Worm (Caenorhabditis elegans) whole organism, L1 larva: ENCODE results near the gene gst-20.

Source experiments
- C34B4.2 ChIP-seq: sonication (generic microtip); optimal IDR thresholded peaks from 2 replicates; lab custom pipeline; 2017; ENCODE audit warnings: mild to moderate bottlenecking, missing genetic modification characterization, missing compliant biosample characterization
- alr-1 ChIP-seq: fragments of 200-800 bp; sonication (Bioruptor generic); optimal IDR thresholded peaks from 2 replicates; lab custom pipeline; 2018; ENCODE audit warnings: borderline replicate concordance, mild to moderate bottlenecking, missing genetic modification characterization, missing compliant biosample characterization
- aly-2 ChIP-seq: fragments of 150-350 bp; optimal IDR thresholded peaks from 2 replicates; lab custom pipeline; 2014; ENCODE audit warnings: missing biosample characterization, missing genetic modification characterization
- blmp-1 ChIP-seq: fragments of 150-350 bp; optimal IDR thresholded peaks from 2 replicates; lab custom pipeline; 2014; ENCODE audit warnings: missing biosample characterization, missing genetic modification characterization
- ceh-8 ChIP-seq: fragments of 200-800 bp; sonication (Bioruptor generic); optimal IDR thresholded peaks from 2 replicates; lab custom pipeline; 2018; ENCODE audit warnings: mild to moderate bottlenecking, missing genetic modification characterization, moderate library complexity, missing compliant biosample characterization
- dsc-1 ChIP-seq: sonication (generic microtip); optimal IDR thresholded peaks from 2 replicates; lab custom pipeline; 2016; ENCODE audit warnings: mild to moderate bottlenecking, missing genetic modification characterization, missing compliant biosample characterization
- egl-27 ChIP-seq, 2 experiments: fragments of 150-350 bp in 1 of 2; sonication (generic microtip); optimal IDR thresholded peaks; 3 replicates each; lab custom pipeline; 2017 to 2018; ENCODE audit warnings: missing biosample characterization in 2 of 2, missing genetic modification characterization in 2 of 2, missing genetic modification reagents in 2 of 2
- ets-5 ChIP-seq: fragments of 200-800 bp; sonication (Bioruptor generic); IDR thresholded peaks from 2 replicates; pipeline ENCODE4 v1.3.6; 2022; ENCODE audit warnings: missing genetic modification characterization, missing compliant biosample characterization
- fkh-4 ChIP-seq: sonication (generic microtip); optimal IDR thresholded peaks from 2 replicates; lab custom pipeline; 2016; ENCODE audit warnings: missing compliant biosample characterization, missing genetic modification characterization, borderline replicate concordance
- hlh-4 ChIP-seq: sonication (generic microtip); optimal IDR thresholded peaks from 2 replicates; lab custom pipeline; 2016; ENCODE audit warnings: mild to moderate bottlenecking, missing genetic modification characterization, missing compliant biosample characterization
- lin-15B ChIP-seq: fragments of 150-350 bp; sonication (generic microtip); optimal IDR thresholded peaks from 3 replicates; lab custom pipeline; 2014; ENCODE audit warnings: missing biosample characterization, missing genetic modification characterization
- mep-1 ChIP-seq: fragments of 150-350 bp; optimal IDR thresholded peaks from 2 replicates; lab custom pipeline; 2014; ENCODE audit warnings: missing biosample characterization, missing genetic modification characterization
- nhr-47 ChIP-seq: sonication (generic microtip); optimal IDR thresholded peaks from 2 replicates; lab custom pipeline; 2016; ENCODE audit warnings: mild to moderate bottlenecking, missing genetic modification characterization, moderate library complexity, missing compliant biosample characterization
- nhr-71 ChIP-seq: sonication (generic microtip); optimal IDR thresholded peaks from 2 replicates; lab custom pipeline; 2016; ENCODE audit warnings: mild to moderate bottlenecking, missing genetic modification characterization, moderate library complexity, missing compliant biosample characterization
- skn-1 ChIP-seq: fragments of 150-350 bp; optimal IDR thresholded peaks from 2 replicates; lab custom pipeline; 2014; ENCODE audit warnings: missing biosample characterization, missing genetic modification characterization
- swsn-7 ChIP-seq: sonication (generic microtip); optimal IDR thresholded peaks from 2 replicates; lab custom pipeline; 2016; ENCODE audit warnings: missing genetic modification characterization, missing compliant biosample characterization
- unc-30 ChIP-seq: sonication (generic microtip); optimal IDR thresholded peaks from 2 replicates; lab custom pipeline; 2017; ENCODE audit warnings: missing biosample characterization, missing genetic modification characterization
- unc-62 ChIP-seq: fragments of 150-350 bp; optimal IDR thresholded peaks from 2 replicates; lab custom pipeline; 2014; ENCODE audit warnings: missing biosample characterization, missing genetic modification reagents, missing genetic modification characterization
- zag-1 ChIP-seq: fragments of 150-350 bp; optimal IDR thresholded peaks from 2 replicates; lab custom pipeline; 2014; ENCODE audit warnings: missing biosample characterization, missing genetic modification characterization

gst-20 gene

ce11 chrII:13560553-13560952 is 49.1 kb downstream of the gst-20 start:
- TF ChIP-seq nhr-71 (tag; lab: Kevin White, UChicago) (no peak), swsn-7 (tag; lab: Kevin White, UChicago) (no peak), skn-1 (tag; lab: Kevin White, UChicago) (no peak), blmp-1 (tag; lab: Kevin White, UChicago) (no peak), ets-5 (GFP tag; lab: Robert Waterston, UW) (no peak), fkh-4 (tag; lab: Kevin White, UChicago) (no peak), dsc-1 (no peak), mep-1 (no peak), alr-1 (no peak), unc-62 (GFP tag; lab: Kevin White, UChicago) (no peak), unc-30 (tag; lab: Kevin White, UChicago) (no peak), hlh-4 (no peak), lin-15B (tag; lab: Kevin White, UChicago) (no peak), ceh-8 (GFP tag; lab: Kevin White, UChicago) (no peak), nhr-47 (tag; lab: Kevin White, UChicago) (no peak), zag-1 (tag; lab: Kevin White, UChicago) (no peak), egl-27 (tag; optimal IDR thresholded peaks at IDR 0.05; lab: Kevin White, UChicago) (no peak), C34B4.2 (tag; lab: Kevin White, UChicago) (no peak), aly-2 (tag; lab: Kevin White, UChicago) (no peak)
- TF ChIP-seq, all 84 proteins: peak for 0
